Worm (Caenorhabditis elegans) whole organism, young adult: ENCODE data around the gene K03B4.6.
A peak's percentile ranks its signal among the peaks of the same experiment; 100 is the strongest.

ENCODE experiments used
- B0336.3 ChIP-seq: fragments of 200-800 bp; sonication (Bioruptor generic); IDR thresholded peaks from 2 replicates; pipeline ENCODE4 v1.3.6; 2022; ENCODE audit warnings: missing genetic modification characterization, missing compliant biosample characterization
- F10E7.11 ChIP-seq: sonication (generic microtip); optimal IDR thresholded peaks from 2 replicates; lab custom pipeline; 2017; ENCODE audit warnings: mild to moderate bottlenecking, missing genetic modification characterization, moderate library complexity, missing compliant biosample characterization
- F49E8.2 ChIP-seq: sonication (generic microtip); optimal IDR thresholded peaks from 3 replicates; lab custom pipeline; 2017; ENCODE audit warnings: missing genetic modification characterization, mild to moderate bottlenecking, missing compliant biosample characterization, antibody characterized with exemption, moderate library complexity; ENCODE audit not compliant: insufficient read depth
- F52B5.7 ChIP-seq: sonication (generic microtip); optimal IDR thresholded peaks from 2 replicates; lab custom pipeline; 2016; ENCODE audit warnings: mild to moderate bottlenecking, missing genetic modification characterization, missing compliant biosample characterization
- K11D2.4 ChIP-seq: fragments of 200-800 bp; sonication (Bioruptor generic); IDR thresholded peaks from 2 replicates; pipeline ENCODE4 v1.3.6; 2022; ENCODE audit warnings: missing genetic modification reagents, missing genetic modification characterization, missing compliant biosample characterization
- T07F8.4 ChIP-seq: sonication (generic microtip); optimal IDR thresholded peaks from 2 replicates; lab custom pipeline; 2016; ENCODE audit warnings: mild to moderate bottlenecking, missing genetic modification characterization, moderate library complexity, missing compliant biosample characterization
- Y56A3A.18 ChIP-seq: fragments of 200-800 bp; sonication (Bioruptor generic); IDR thresholded peaks from 2 replicates; pipeline ENCODE4 v1.3.6; 2022; ENCODE audit warnings: missing genetic modification reagents, missing genetic modification characterization, missing compliant biosample characterization
- Y79H2A.3 ChIP-seq: fragments of 200-800 bp; sonication (Bioruptor generic); conservative IDR thresholded peaks from 2 replicates; pipeline ENCODE4 v1.3.6; 2022; ENCODE audit warnings: missing genetic modification reagents, missing genetic modification characterization, missing compliant biosample characterization
- ZK185.1 ChIP-seq: sonication (generic microtip); optimal IDR thresholded peaks from 2 replicates; lab custom pipeline; 2016; ENCODE audit warnings: mild to moderate bottlenecking, missing genetic modification characterization, missing compliant biosample characterization; ENCODE audit not compliant: poor library complexity, severe bottlenecking
- ama-1 ChIP-seq, 3 experiments: fragments of 150-350 bp in 1 of 3; sonication (generic microtip) in 2 of 3; optimal IDR thresholded peaks; 2 replicates each; lab custom pipeline; 2014 to 2018; ENCODE audit warnings: missing biosample characterization in 2 of 3, missing genetic modification characterization in 2 of 3, missing genetic modification reagents in 2 of 3
- athp-1 ChIP-seq: sonication (generic microtip); optimal IDR thresholded peaks from 2 replicates; lab custom pipeline; 2017; ENCODE audit warnings: mild to moderate bottlenecking, missing genetic modification characterization, missing compliant biosample characterization
- attf-5 ChIP-seq: fragments of 200-800 bp; sonication (Bioruptor generic); optimal IDR thresholded peaks from 2 replicates; lab custom pipeline; 2018; ENCODE audit warnings: mild to moderate bottlenecking, missing genetic modification characterization, missing compliant biosample characterization
- bed-2 ChIP-seq: fragments of 200-800 bp; sonication (Bioruptor generic); IDR thresholded peaks from 2 replicates; pipeline ENCODE4 v1.3.6; 2022; ENCODE audit warnings: missing genetic modification reagents, missing genetic modification characterization, missing compliant biosample characterization
- ceh-27 ChIP-seq: fragments of 200-800 bp; sonication (Bioruptor generic); optimal IDR thresholded peaks from 2 replicates; lab custom pipeline; 2018; ENCODE audit warnings: mild to moderate bottlenecking, missing genetic modification characterization, moderate library complexity, missing compliant biosample characterization
- ceh-40 ChIP-seq: fragments of 200-800 bp; sonication (Bioruptor generic); IDR thresholded peaks from 2 replicates; pipeline ENCODE4 v1.3.6; 2022; ENCODE audit warnings: missing genetic modification characterization, missing compliant biosample characterization
- chd-7 ChIP-seq: sonication (generic microtip); optimal IDR thresholded peaks from 2 replicates; lab custom pipeline; 2016; ENCODE audit warnings: mild to moderate bottlenecking, missing genetic modification characterization, moderate library complexity, missing compliant biosample characterization
- dpff-1 ChIP-seq: sonication (generic microtip); optimal IDR thresholded peaks from 2 replicates; lab custom pipeline; 2017; ENCODE audit warnings: mild to moderate bottlenecking, missing genetic modification characterization, missing compliant biosample characterization
- egl-44 ChIP-seq: fragments of 200-800 bp; sonication (Bioruptor generic); IDR thresholded peaks from 2 replicates; pipeline ENCODE4 v1.3.6; 2022; ENCODE audit warnings: missing genetic modification reagents, missing genetic modification characterization, missing compliant biosample characterization
- fkh-3 ChIP-seq: sonication (generic microtip); optimal IDR thresholded peaks from 2 replicates; lab custom pipeline; 2016; ENCODE audit warnings: mild to moderate bottlenecking, missing genetic modification characterization, missing compliant biosample characterization
- him-1 ChIP-seq: sonication (generic microtip); optimal IDR thresholded peaks from 2 replicates; lab custom pipeline; 2016; ENCODE audit warnings: missing genotype, missing genetic modification reagents, missing genetic modification characterization, missing compliant biosample characterization
- hlh-26 ChIP-seq: fragments of 200-800 bp; sonication (Bioruptor generic); conservative IDR thresholded peaks from 2 replicates; pipeline ENCODE4 v1.3.6; 2022; ENCODE audit warnings: missing genetic modification reagents, missing genetic modification characterization, missing compliant biosample characterization
- hrde-1 ChIP-seq: sonication (generic microtip); optimal IDR thresholded peaks from 2 replicates; lab custom pipeline; 2016; ENCODE audit warnings: missing genetic modification characterization, mild to moderate bottlenecking, missing compliant biosample characterization, moderate library complexity, missing genotype, missing genetic modification reagents, borderline replicate concordance
- hsf-1 ChIP-seq: fragments of 200-800 bp; sonication (Bioruptor generic); IDR thresholded peaks from 2 replicates; pipeline ENCODE4 v1.3.6; 2022; ENCODE audit warnings: missing genetic modification reagents, missing genetic modification characterization, missing compliant biosample characterization
- lag-1 ChIP-seq: fragments of 200-800 bp; sonication (Bioruptor generic); IDR thresholded peaks from 2 replicates; pipeline ENCODE4 v1.3.6; 2022; ENCODE audit warnings: missing genetic modification reagents, missing genetic modification characterization, missing compliant biosample characterization
- let-526 ChIP-seq: fragments of 200-800 bp; sonication (Bioruptor generic); IDR thresholded peaks from 2 replicates; pipeline ENCODE4 v1.3.6; 2022; ENCODE audit warnings: missing genetic modification reagents, missing genetic modification characterization, missing compliant biosample characterization
- lin-26 ChIP-seq: fragments of 200-800 bp; sonication (Bioruptor generic); IDR thresholded peaks from 2 replicates; pipeline ENCODE4 v1.3.6; 2022; ENCODE audit warnings: missing genetic modification reagents, missing genetic modification characterization, missing compliant biosample characterization
- lin-40 ChIP-seq: sonication (generic microtip); optimal IDR thresholded peaks from 2 replicates; lab custom pipeline; 2016; ENCODE audit warnings: missing genetic modification characterization, mild to moderate bottlenecking, missing compliant biosample characterization, missing genotype, missing genetic modification reagents
- lir-1 ChIP-seq: fragments of 200-800 bp; sonication (Bioruptor generic); conservative IDR thresholded peaks from 2 replicates; pipeline ENCODE4 v1.3.6; 2022; ENCODE audit warnings: missing genetic modification reagents, missing genetic modification characterization, missing compliant biosample characterization
- lsl-1 ChIP-seq: fragments of 200-800 bp; sonication (Bioruptor generic); optimal IDR thresholded peaks from 2 replicates; lab custom pipeline; 2018; ENCODE audit warnings: mild to moderate bottlenecking, missing genetic modification characterization, moderate library complexity, missing compliant biosample characterization
- madf-3 ChIP-seq: fragments of 200-800 bp; sonication (Bioruptor generic); IDR thresholded peaks from 2 replicates; pipeline ENCODE4 v1.3.6; 2022; ENCODE audit warnings: missing genetic modification reagents, missing genetic modification characterization, missing compliant biosample characterization
- madf-8 ChIP-seq: fragments of 200-800 bp; sonication (Bioruptor generic); conservative IDR thresholded peaks from 2 replicates; pipeline ENCODE4 v1.3.6; 2022; ENCODE audit warnings: missing genetic modification reagents, missing genetic modification characterization, missing compliant biosample characterization
- mxl-1 ChIP-seq: sonication (generic microtip); optimal IDR thresholded peaks from 2 replicates; lab custom pipeline; 2016; ENCODE audit warnings: missing genetic modification characterization, missing compliant biosample characterization
- nfya-2 ChIP-seq: fragments of 200-800 bp; sonication (Bioruptor generic); IDR thresholded peaks from 2 replicates; pipeline ENCODE4 v1.3.6; 2022; ENCODE audit warnings: missing genetic modification reagents, missing genetic modification characterization, missing compliant biosample characterization
- nhr-27 ChIP-seq: fragments of 200-800 bp; sonication (Bioruptor generic); optimal IDR thresholded peaks from 2 replicates; lab custom pipeline; 2018; ENCODE audit warnings: mild to moderate bottlenecking, missing genetic modification characterization, moderate library complexity, missing compliant biosample characterization
- pbrm-1 ChIP-seq: fragments of 200-800 bp; sonication (Bioruptor generic); IDR thresholded peaks from 2 replicates; pipeline ENCODE4 v1.3.6; 2022; ENCODE audit warnings: missing genetic modification reagents, missing genetic modification characterization, missing compliant biosample characterization
- rcor-1 ChIP-seq: fragments of 200-800 bp; sonication (Bioruptor generic); IDR thresholded peaks from 2 replicates; pipeline ENCODE4 v1.3.6; 2022; ENCODE audit warnings: missing genetic modification reagents, missing genetic modification characterization, missing compliant biosample characterization
- rec-8 ChIP-seq, 2 experiments: sonication (generic microtip); optimal IDR thresholded peaks; 2 replicates each; lab custom pipeline; 2016; ENCODE audit warnings: mild to moderate bottlenecking in 2 of 2, missing genetic modification characterization in 2 of 2, missing genetic modification reagents in 2 of 2, missing genotype in 2 of 2, missing biosample characterization in 1 of 2, missing compliant biosample characterization in 1 of 2, moderate library complexity in 1 of 2
- snpc-1.3 ChIP-seq: sonication (generic microtip); optimal IDR thresholded peaks from 2 replicates; lab custom pipeline; 2017; ENCODE audit warnings: missing genetic modification characterization, mild to moderate bottlenecking, missing compliant biosample characterization, antibody characterized with exemption, moderate library complexity, missing genotype, missing genetic modification reagents; ENCODE audit not compliant: insufficient read depth
- somi-1 ChIP-seq: fragments of 200-800 bp; sonication (Bioruptor generic); optimal IDR thresholded peaks from 2 replicates; lab custom pipeline; 2018; ENCODE audit warnings: mild to moderate bottlenecking, missing genetic modification characterization, missing compliant biosample characterization
- tbx-9 ChIP-seq: sonication (generic microtip); optimal IDR thresholded peaks from 2 replicates; lab custom pipeline; 2016; ENCODE audit warnings: borderline replicate concordance, missing genetic modification characterization, inconsistent platforms, missing compliant biosample characterization
- tlf-1 ChIP-seq: fragments of 200-800 bp; sonication (Bioruptor generic); optimal IDR thresholded peaks from 2 replicates; lab custom pipeline; 2018; ENCODE audit warnings: mild to moderate bottlenecking, missing genetic modification characterization, missing compliant biosample characterization
- xnd-1 ChIP-seq: sonication (generic microtip); optimal IDR thresholded peaks from 2 replicates; lab custom pipeline; 2016; ENCODE audit warnings: missing genotype, missing genetic modification reagents, missing genetic modification characterization, missing compliant biosample characterization
- zfh-2 ChIP-seq: fragments of 200-800 bp; sonication (Bioruptor generic); conservative IDR thresholded peaks from 2 replicates; pipeline ENCODE4 v1.3.6; 2022; ENCODE audit warnings: missing genetic modification reagents, missing genetic modification characterization, missing compliant biosample characterization
- ztf-18 ChIP-seq: sonication (generic microtip); optimal IDR thresholded peaks from 2 replicates; lab custom pipeline; 2016; ENCODE audit warnings: missing genotype, mild to moderate bottlenecking, missing genetic modification characterization, missing compliant biosample characterization
- ztf-28 ChIP-seq: fragments of 200-800 bp; sonication (Bioruptor generic); IDR thresholded peaks from 2 replicates; pipeline ENCODE4 v1.3.6; 2022; ENCODE audit warnings: missing genetic modification reagents, missing genetic modification characterization, missing compliant biosample characterization
- ztf-6 ChIP-seq: fragments of 200-800 bp; sonication (Bioruptor generic); IDR thresholded peaks from 2 replicates; pipeline ENCODE4 v1.3.6; 2022; ENCODE audit warnings: missing genetic modification reagents, missing genetic modification characterization, missing compliant biosample characterization

Gene K03B4.6

DNA sequence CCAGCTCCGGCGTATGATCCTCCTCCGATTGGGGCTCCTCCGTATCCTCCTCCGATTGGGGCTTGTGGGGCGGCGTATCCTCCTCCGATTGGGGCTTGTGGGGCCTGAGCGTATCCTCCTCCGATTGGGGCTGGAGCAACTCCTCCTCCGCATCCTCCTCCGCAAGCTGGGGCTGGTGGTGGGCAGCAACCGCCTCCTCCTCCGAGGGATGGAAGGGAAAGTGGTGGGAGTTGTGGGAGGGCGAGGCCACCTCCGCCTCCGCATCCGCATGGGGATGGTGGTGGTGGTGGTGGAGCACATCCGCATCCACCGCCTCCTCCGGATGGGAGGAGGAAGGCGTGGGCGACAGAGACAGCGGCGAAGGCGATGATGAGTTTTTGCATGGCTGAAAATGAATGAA, 28.1 kb downstream of the K03B4.6 start, which contains the start of gene F41F3.3 (continued):
- TF ChIP-seq nhr-27 (tag; lab: Kevin White, UChicago), result no peak
- TF ChIP-seq ceh-40 (GFP tag; lab: Robert Waterston, UW), result no peak
- TF ChIP-seq somi-1 (GFP tag; lab: Kevin White, UChicago), result no peak
- TF ChIP-seq dpff-1 (tag; lab: Kevin White, UChicago), result no peak
- no peak for TF ChIP-seq athp-1 (tag; lab: Kevin White, UChicago)
- TF ChIP-seq F52B5.7 (tag; lab: Kevin White, UChicago), result peak; percentile 65
- no peak for TF ChIP-seq fkh-3
- no peak for TF ChIP-seq madf-8 (GFP tag; lab: Robert Waterston, UW)
- TF ChIP-seq tbx-9, result no peak
- peak; percentile 16 for TF ChIP-seq attf-5 (GFP tag; lab: Kevin White, UChicago)
- TF ChIP-seq hrde-1 (tag; lab: Kevin White, UChicago), result no peak
- TF ChIP-seq tlf-1, result no peak
- TF ChIP-seq lin-40 (tag; lab: Kevin White, UChicago), result no peak
- peak; percentile 10 for TF ChIP-seq ceh-27 (GFP tag; lab: Kevin White, UChicago)
- no peak for TF ChIP-seq Y56A3A.18 (GFP tag; lab: Robert Waterston, UW)
- TF ChIP-seq nfya-2, result no peak
- no peak for TF ChIP-seq mxl-1 (tag; lab: Kevin White, UChicago)
- 0 out of 2 replicates have a peak, but pooled peaks have one; percentile 4 for TF ChIP-seq madf-3 (GFP tag; lab: Robert Waterston, UW)
- no peak for TF ChIP-seq K11D2.4
- TF ChIP-seq lag-1 (GFP tag; lab: Robert Waterston, UW), result no peak
- no peak for TF ChIP-seq egl-44 (GFP tag; lab: Robert Waterston, UW)
- no peak for TF ChIP-seq Y79H2A.3
- TF ChIP-seq ama-1 (optimal IDR thresholded peaks at IDR 0.05; lab: Kevin White, UChicago), result no peak
- TF ChIP-seq ama-1 (GFP tag; optimal IDR thresholded peaks at IDR 0.05; lab: Kevin White, UChicago), result no peak
- TF ChIP-seq F49E8.2 (tag; lab: Kevin White, UChicago), result no peak
- TF ChIP-seq chd-7 (tag; lab: Kevin White, UChicago), result peak; percentile 33
- no peak for TF ChIP-seq B0336.3 (GFP tag; lab: Robert Waterston, UW)
- TF ChIP-seq snpc-1.3 (tag; lab: Kevin White, UChicago), result no peak
- no peak for TF ChIP-seq ztf-18 (tag; lab: Kevin White, UChicago)
- no peak for TF ChIP-seq lsl-1
- no peak for TF ChIP-seq rec-8 (tag; optimal IDR thresholded peaks at IDR 0.05; lab: Kevin White, UChicago)
- TF ChIP-seq F10E7.11 (tag; lab: Kevin White, UChicago), result no peak
- no peak for TF ChIP-seq lir-1 (GFP tag; lab: Robert Waterston, UW)
- TF ChIP-seq lin-26 (GFP tag; lab: Robert Waterston, UW), result no peak
- TF ChIP-seq ZK185.1, result no peak
- TF ChIP-seq hlh-26 (GFP tag; lab: Robert Waterston, UW), result no peak
- no peak for TF ChIP-seq bed-2 (GFP tag; lab: Robert Waterston, UW)
- no peak for TF ChIP-seq T07F8.4
- TF ChIP-seq rcor-1 (GFP tag; lab: Robert Waterston, UW), result no peak
- no peak for TF ChIP-seq pbrm-1 (GFP tag; lab: Robert Waterston, UW)
- no peak for TF ChIP-seq ztf-6
- no peak for TF ChIP-seq hsf-1
- TF ChIP-seq zfh-2, result peak; percentile 97
- no peak for TF ChIP-seq him-1 (tag; lab: Kevin White, UChicago)
- TF ChIP-seq xnd-1 (tag; lab: Kevin White, UChicago), result no peak
- no peak for TF ChIP-seq let-526
- no peak for TF ChIP-seq ztf-28 (GFP tag; lab: Robert Waterston, UW)
